Fruit fly (Drosophila melanogaster) whole organism, prepupa: ENCODE data around the gene CG15771.

Experiments used
- CG10631 ChIP-seq: fragments of 200-800 bp; sonication (Bioruptor generic); optimal IDR thresholded peaks from 2 replicates; lab custom pipeline; 2016; ENCODE audit warnings: missing biosample characterization, missing genetic modification characterization
- CG10669 ChIP-seq: fragments of 200-800 bp; sonication (Bioruptor generic); optimal IDR thresholded peaks from 3 replicates; lab custom pipeline; 2018; ENCODE audit warnings: missing biosample characterization, mild to moderate bottlenecking, missing genetic modification characterization, moderate library complexity
- CG11294 ChIP-seq: fragments of 200-800 bp; sonication (Bioruptor generic); IDR thresholded peaks from 2 replicates; pipeline ENCODE4 v1.3.6; 2022; ENCODE audit warnings: missing biosample characterization, missing genetic modification characterization
- CG15336 ChIP-seq: fragments of 200-800 bp; sonication (Bioruptor generic); IDR thresholded peaks from 2 replicates; pipeline ENCODE4 v1.3.6; 2022; ENCODE audit warnings: missing biosample characterization, missing genetic modification characterization
- CG1621 ChIP-seq: fragments of 200-800 bp; sonication (Bioruptor generic); optimal IDR thresholded peaks from 3 replicates; lab custom pipeline; 2018; ENCODE audit warnings: missing biosample characterization, mild to moderate bottlenecking, missing genetic modification characterization
- CG16779 ChIP-seq: fragments of 200-800 bp; sonication (Bioruptor generic); optimal IDR thresholded peaks from 3 replicates; lab custom pipeline; 2017; ENCODE audit warnings: missing biosample characterization, mild to moderate bottlenecking, missing genetic modification characterization
- CG31627 ChIP-seq: fragments of 200-800 bp; sonication (Bioruptor generic); optimal IDR thresholded peaks from 3 replicates; lab custom pipeline; 2016; ENCODE audit warnings: missing biosample characterization, missing genetic modification characterization
- CG32006 ChIP-seq: fragments of 200-800 bp; sonication (Bioruptor generic); optimal IDR thresholded peaks from 3 replicates; lab custom pipeline; 2017; ENCODE audit warnings: missing biosample characterization, mild to moderate bottlenecking, missing genetic modification characterization
- CG34406 ChIP-seq: fragments of 200-800 bp; sonication (Bioruptor generic); optimal IDR thresholded peaks from 3 replicates; lab custom pipeline; 2016; ENCODE audit warnings: missing biosample characterization, missing genetic modification characterization
- CG3919 ChIP-seq: fragments of 200-800 bp; sonication (Bioruptor generic); optimal IDR thresholded peaks from 3 replicates; lab custom pipeline; 2016; ENCODE audit warnings: missing biosample characterization, missing genetic modification characterization
- CG4318 ChIP-seq: fragments of 200-800 bp; sonication (Bioruptor generic); optimal IDR thresholded peaks from 3 replicates; lab custom pipeline; 2017; ENCODE audit warnings: missing biosample characterization, mild to moderate bottlenecking, missing genetic modification characterization
- CG6163 ChIP-seq: fragments of 200-800 bp; sonication (Bioruptor generic); IDR thresholded peaks from 3 replicates; pipeline ENCODE4 v1.3.6; 2022; ENCODE audit warnings: missing biosample characterization, missing genetic modification characterization
- CG6276 ChIP-seq: fragments of 200-800 bp; sonication (Bioruptor generic); optimal IDR thresholded peaks from 2 replicates; lab custom pipeline; 2017; ENCODE audit warnings: missing biosample characterization, mild to moderate bottlenecking, missing genetic modification characterization
- CG6792 ChIP-seq: fragments of 200-800 bp; sonication (Bioruptor generic); optimal IDR thresholded peaks from 3 replicates; lab custom pipeline; 2016; ENCODE audit warnings: missing biosample characterization, missing genetic modification characterization
- CG6808 ChIP-seq: fragments of 200-800 bp; sonication (Bioruptor generic); optimal IDR thresholded peaks from 3 replicates; lab custom pipeline; 2017; ENCODE audit warnings: missing biosample characterization, missing genetic modification characterization, mild to moderate bottlenecking, moderate library complexity, missing genetic modification reagents
- CG6854 ChIP-seq: fragments of 200-800 bp; sonication (Bioruptor generic); optimal IDR thresholded peaks from 2 replicates; lab custom pipeline; 2017; ENCODE audit warnings: missing biosample characterization, mild to moderate bottlenecking, missing genetic modification characterization
- CG7368 ChIP-seq: fragments of 200-800 bp; sonication (Bioruptor generic); optimal IDR thresholded peaks from 3 replicates; lab custom pipeline; 2016; ENCODE audit warnings: missing biosample characterization, missing genetic modification characterization
- CG8119 ChIP-seq: fragments of 200-800 bp; sonication (Bioruptor generic); IDR thresholded peaks from 3 replicates; pipeline ENCODE4 v1.3.6; 2022; ENCODE audit warnings: missing biosample characterization, missing genetic modification characterization
- CG8632 ChIP-seq: fragments of 200-800 bp; sonication (Bioruptor generic); optimal IDR thresholded peaks from 3 replicates; lab custom pipeline; 2016; ENCODE audit warnings: missing biosample characterization, missing genetic modification characterization
- CG9139 ChIP-seq: fragments of 200-800 bp; sonication (Bioruptor generic); optimal IDR thresholded peaks from 3 replicates; lab custom pipeline; 2017; ENCODE audit warnings: missing biosample characterization, mild to moderate bottlenecking, missing genetic modification characterization
- Eip75B ChIP-seq: fragments of 200-800 bp; sonication (Bioruptor generic); optimal IDR thresholded peaks from 3 replicates; lab custom pipeline; 2016; ENCODE audit warnings: missing biosample characterization, missing genetic modification characterization
- Eip93F ChIP-seq: fragments of 200-800 bp; sonication (Bioruptor generic); optimal IDR thresholded peaks from 2 replicates; lab custom pipeline; 2016; ENCODE audit warnings: missing biosample characterization, mild to moderate bottlenecking, missing genetic modification characterization
- Ets96B ChIP-seq: fragments of 200-800 bp; optimal IDR thresholded peaks from 2 replicates; lab custom pipeline; 2019; ENCODE audit warnings: missing biosample characterization, mild to moderate bottlenecking, missing genetic modification characterization, moderate library complexity
- Gug ChIP-seq: fragments of 200-800 bp; sonication (Bioruptor generic); IDR thresholded peaks from 2 replicates; pipeline ENCODE4 v1.3.6; 2022; ENCODE audit warnings: missing biosample characterization, missing genetic modification characterization
- Hr39 ChIP-seq: fragments of 200-800 bp; sonication (Bioruptor generic); optimal IDR thresholded peaks from 2 replicates; lab custom pipeline; 2016; ENCODE audit warnings: missing biosample characterization, missing genetic modification characterization
- Hr4 ChIP-seq: fragments of 200-800 bp; sonication (Bioruptor generic); optimal IDR thresholded peaks from 3 replicates; lab custom pipeline; 2016; ENCODE audit warnings: missing biosample characterization, missing genetic modification characterization
- Met ChIP-seq: fragments of 200-800 bp; sonication (Bioruptor generic); optimal IDR thresholded peaks from 3 replicates; lab custom pipeline; 2016; ENCODE audit warnings: missing biosample characterization, missing genetic modification characterization
- OdsH ChIP-seq: fragments of 200-800 bp; sonication (Bioruptor generic); optimal IDR thresholded peaks from 3 replicates; lab custom pipeline; 2016; ENCODE audit warnings: missing biosample characterization, missing genetic modification characterization
- Sox102F ChIP-seq: fragments of 200-800 bp; sonication (Bioruptor generic); optimal IDR thresholded peaks from 2 replicates; lab custom pipeline; 2016; ENCODE audit warnings: missing biosample characterization, mild to moderate bottlenecking, missing genetic modification characterization
- Sox14 ChIP-seq: fragments of 200-800 bp; sonication (Bioruptor generic); optimal IDR thresholded peaks from 3 replicates; lab custom pipeline; 2016; ENCODE audit warnings: missing biosample characterization, missing genetic modification characterization
- cyc ChIP-seq: fragments of 200-800 bp; sonication (Bioruptor generic); optimal IDR thresholded peaks from 3 replicates; lab custom pipeline; 2016; ENCODE audit warnings: missing biosample characterization, missing genetic modification characterization
- eg ChIP-seq: fragments of 200-800 bp; sonication (Bioruptor generic); IDR thresholded peaks from 3 replicates; pipeline ENCODE4 v1.3.6; 2022; ENCODE audit warnings: missing biosample characterization, missing genetic modification characterization
- fd59A ChIP-seq: fragments of 200-800 bp; sonication (Bioruptor generic); optimal IDR thresholded peaks from 2 replicates; lab custom pipeline; 2017; ENCODE audit warnings: missing biosample characterization, mild to moderate bottlenecking, missing genetic modification characterization, missing genetic modification reagents
- fkh ChIP-seq: fragments of 200-800 bp; sonication (Bioruptor generic); optimal IDR thresholded peaks from 3 replicates; lab custom pipeline; 2017; ENCODE audit warnings: missing biosample characterization, mild to moderate bottlenecking, missing genetic modification characterization, moderate library complexity
- lz ChIP-seq: fragments of 200-800 bp; sonication (Bioruptor generic); optimal IDR thresholded peaks from 3 replicates; lab custom pipeline; 2016; ENCODE audit warnings: missing biosample characterization, missing genetic modification characterization
- pdm3 ChIP-seq: fragments of 200-800 bp; sonication (Bioruptor generic); optimal IDR thresholded peaks from 3 replicates; lab custom pipeline; 2016; ENCODE audit warnings: missing biosample characterization, missing genetic modification characterization
- spab ChIP-seq: fragments of 200-800 bp; sonication (Bioruptor generic); optimal IDR thresholded peaks from 2 replicates; lab custom pipeline; 2017; ENCODE audit warnings: missing biosample characterization, mild to moderate bottlenecking, missing genetic modification characterization, missing genetic modification reagents
- ss ChIP-seq, 2 experiments: fragments of 200-800 bp; sonication (Bioruptor generic); optimal IDR thresholded peaks; 2 replicates in 1 of 2; 3 replicates in 1 of 2; lab custom pipeline; 2017 to 2018; ENCODE audit warnings: mild to moderate bottlenecking in 2 of 2, missing biosample characterization in 2 of 2, missing genetic modification characterization in 2 of 2, moderate library complexity in 1 of 2
- topi ChIP-seq: fragments of 200-800 bp; sonication (Bioruptor generic); optimal IDR thresholded peaks from 3 replicates; lab custom pipeline; 2016; ENCODE audit warnings: missing biosample characterization, missing genetic modification characterization
- vri ChIP-seq: fragments of 200-800 bp; sonication (Bioruptor generic); optimal IDR thresholded peaks from 3 replicates; lab custom pipeline; 2016; ENCODE audit warnings: missing biosample characterization, mild to moderate bottlenecking, missing genetic modification characterization

CG15771 gene

DNA sequence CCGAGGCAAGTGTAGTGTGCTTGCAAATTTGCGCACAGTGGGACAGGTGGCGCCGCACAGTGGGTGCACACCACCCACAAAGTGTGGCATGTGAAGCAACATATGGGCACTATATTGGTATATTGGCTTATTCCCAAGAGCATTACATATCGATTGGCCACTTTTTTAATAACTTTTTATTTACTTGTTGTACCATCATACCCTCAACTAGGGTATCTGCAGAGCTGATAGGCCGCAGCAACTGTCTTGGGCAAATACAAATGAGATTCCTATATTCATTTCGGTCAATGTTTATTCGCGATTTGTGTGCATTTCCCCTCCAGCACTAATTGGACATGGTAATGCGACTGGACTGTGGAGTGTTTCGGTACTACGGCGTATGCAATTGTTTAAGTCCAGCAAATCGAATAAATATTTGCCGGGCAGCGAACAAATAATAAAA is 30.6 kb upstream of the CG15771 start (continued):
- TF ChIP-seq CG31627 (GFP tag; lab: Kevin White, UChicago), result peak; percentile 63
- peak; percentile 75 for TF ChIP-seq CG34406
- TF ChIP-seq CG8119, result peak; percentile 89
- TF ChIP-seq Sox14 (GFP tag; lab: Kevin White, UChicago), result peak; percentile 89
- TF ChIP-seq CG4318, result peak; percentile 89
- peak; percentile 51 for TF ChIP-seq Sox102F (GFP tag; lab: Kevin White, UChicago)
- peak; percentile 85 for TF ChIP-seq CG7368 (GFP tag; lab: Kevin White, UChicago)
- peak; percentile 69 for TF ChIP-seq CG6808 (GFP tag; lab: Kevin White, UChicago)
- peak; percentile 78 for TF ChIP-seq Ets96B (tag; lab: Kevin White, UChicago)
- peak; percentile 87 for TF ChIP-seq Eip75B
- peak; percentile 76 for TF ChIP-seq fd59A (GFP tag; lab: Kevin White, UChicago)
- TF ChIP-seq ss (GFP tag; optimal IDR thresholded peaks at IDR 0.05; lab: Kevin White, UChicago), result peak; percentile 27 to 62
- no peak for TF ChIP-seq CG6854 (GFP tag; lab: Kevin White, UChicago)
- peak; percentile 88 for TF ChIP-seq CG15336 (GFP tag; lab: Robert Waterston, UW)
- TF ChIP-seq Hr4, result peak; percentile 94
- peak; percentile 87 for TF ChIP-seq CG6276 (GFP tag; lab: Kevin White, UChicago)
- no peak for TF ChIP-seq CG9139 (GFP tag; lab: Kevin White, UChicago)
- peak; percentile 90 for TF ChIP-seq OdsH
- peak; percentile 89 for TF ChIP-seq CG3919 (GFP tag; lab: Kevin White, UChicago)
- peak; percentile 78 for TF ChIP-seq topi (GFP tag; lab: Kevin White, UChicago)
- TF ChIP-seq CG6163 (GFP tag; lab: Robert Waterston, UW), result peak; percentile 93
- peak; percentile 43 for TF ChIP-seq vri (GFP tag; lab: Kevin White, UChicago)
- TF ChIP-seq Hr39 (GFP tag; lab: Kevin White, UChicago), result peak; percentile 76
- peak; percentile 94 for TF ChIP-seq eg (GFP tag; lab: Robert Waterston, UW)
- TF ChIP-seq CG16779 (tag; lab: Kevin White, UChicago), result peak; percentile 35
- TF ChIP-seq Met, result peak; percentile 65
- peak; percentile 94 for TF ChIP-seq CG32006 (GFP tag; lab: Kevin White, UChicago)
- TF ChIP-seq CG6792 (GFP tag; lab: Kevin White, UChicago), result peak; percentile 81
- peak; percentile 73 for TF ChIP-seq CG1621
- TF ChIP-seq pdm3 (GFP tag; lab: Kevin White, UChicago), result peak; percentile 90
- peak; percentile 80 for TF ChIP-seq CG10669 (GFP tag; lab: Kevin White, UChicago)
- TF ChIP-seq CG11294 (GFP tag; lab: Robert Waterston, UW), result peak; percentile 84
- TF ChIP-seq, all 60 proteins: peak for 56

DNA sequence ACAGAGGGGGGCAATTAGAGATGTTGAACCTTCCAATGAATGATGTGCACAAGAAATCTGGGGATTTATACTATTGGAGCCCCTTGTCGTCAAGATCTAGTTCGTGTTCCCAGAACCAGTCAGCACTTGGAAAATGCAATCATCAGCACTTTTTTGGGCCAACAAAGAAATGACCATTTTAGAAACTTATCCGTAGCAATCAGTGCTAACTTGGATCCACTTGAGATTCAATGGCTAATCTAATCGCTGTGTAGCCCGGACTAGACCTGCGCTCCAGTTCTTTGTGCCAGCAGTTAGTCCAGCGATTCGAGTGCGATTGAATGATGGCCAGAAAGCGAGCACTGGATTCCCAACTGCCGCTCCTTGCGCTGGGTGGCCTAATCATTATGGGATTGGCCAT is 22.9 kb upstream of the CG15771 start, which contains the start of gene CG15773:
Gene CG15773, plus strand, starts transcription at position 301 of the 400 bp plus-strand sequence.
- TF ChIP-seq eg (GFP tag; lab: Robert Waterston, UW) (no peak), fd59A (GFP tag; lab: Kevin White, UChicago) (no peak), ss (GFP tag; optimal IDR thresholded peaks at IDR 0.05; lab: Kevin White, UChicago) (no peak), spab (GFP tag; lab: Kevin White, UChicago) (no peak), cyc (GFP tag; lab: Kevin White, UChicago) (no peak), CG4318 (no peak), Met (no peak), lz (no peak), CG10631 (GFP tag; lab: Kevin White, UChicago) (no peak), fkh (GFP tag; lab: Kevin White, UChicago) (no peak), Eip93F (GFP tag; lab: Kevin White, UChicago) (no peak), CG6163 (GFP tag; lab: Robert Waterston, UW) (no peak), CG32006 (GFP tag; lab: Kevin White, UChicago) (no peak), CG8632 (no peak), Hr39 (GFP tag; lab: Kevin White, UChicago) (no peak), Gug (GFP tag; lab: Robert Waterston, UW) (no peak), CG1621 (no peak), CG15336 (GFP tag; lab: Robert Waterston, UW) (no peak), CG10669 (GFP tag; lab: Kevin White, UChicago) (no peak)
